Worm (Caenorhabditis elegans): ENCODE results near the gene R11D1.7.

DNA sequence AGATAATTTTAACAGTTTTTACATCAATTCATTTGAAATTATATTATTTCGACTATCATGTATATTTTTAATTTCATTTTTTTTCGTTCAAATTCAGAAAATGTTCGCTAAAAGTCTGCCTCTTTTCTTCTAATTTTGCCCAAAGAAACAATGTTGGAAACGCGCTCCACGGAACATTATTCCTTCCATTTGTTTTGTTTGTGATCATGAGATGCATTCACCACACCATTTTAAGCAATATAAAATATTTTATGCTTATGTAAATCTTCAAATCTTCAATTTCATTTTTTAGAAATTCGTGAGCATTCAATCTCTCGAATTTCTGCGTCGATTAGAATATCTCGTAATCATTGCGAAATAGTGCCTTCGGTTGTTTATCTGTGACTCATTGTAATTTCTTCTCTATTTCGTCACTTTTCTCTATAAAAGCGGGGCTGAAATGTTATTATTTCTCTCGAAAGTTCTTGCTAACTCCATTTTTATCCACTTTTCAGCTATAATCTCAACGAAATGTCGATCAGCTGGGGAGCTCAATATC is 22.4 kb upstream of the R11D1.7 start, which contains the start of gene istr-1:
- no peak for TF ChIP-seq tbx-2 (tag; optimal IDR thresholded peaks at IDR 0.05)
- no peak for TF ChIP-seq ztf-16 (tag; optimal IDR thresholded peaks at IDR 0.05)
- no peak for TF ChIP-seq pha-4 (tag; optimal IDR thresholded peaks at IDR 0.05)
- TF ChIP-seq ceh-45 (GFP tag; IDR thresholded peaks at IDR 0.05): no peak
- TF ChIP-seq unc-55 (GFP tag; optimal IDR thresholded peaks at IDR 0.05): no peak
- TF ChIP-seq mec-3 (tag; optimal IDR thresholded peaks at IDR 0.05; ENCODE audit: borderline replicate concordance): no peak
- TF ChIP-seq unc-86 (tag; optimal IDR thresholded peaks at IDR 0.05): no peak
- TF ChIP-seq dmd-4 (tag; optimal IDR thresholded peaks at IDR 0.05; ENCODE audit: borderline replicate concordance): no peak
- TF ChIP-seq ceh-6 (GFP tag; optimal IDR thresholded peaks at IDR 0.05): no peak
- no peak for TF ChIP-seq nfya-1 (tag; optimal IDR thresholded peaks at IDR 0.05)
- no peak for TF ChIP-seq ama-1 (optimal IDR thresholded peaks at IDR 0.05)
- no peak for TF ChIP-seq Y22D7AL.16 (tag; optimal IDR thresholded peaks at IDR 0.05)
- no peak for TF ChIP-seq gmeb-2 (tag; optimal IDR thresholded peaks at IDR 0.05)
